Worm (Caenorhabditis elegans) whole organism, young adult: ENCODE data around the gene tig-2.
"Not testable (repeated sequence)": the region's sequence is repeated elsewhere in the genome, so short reads cannot be mapped to it uniquely, and the experiment has no call there.

Experiments used
- F39B2.1 ChIP-seq: fragments of 200-800 bp; sonication (Bioruptor generic); IDR thresholded peaks from 2 replicates; pipeline ENCODE4 v1.3.6; 2022; ENCODE audit warnings: missing genetic modification reagents, missing genetic modification characterization, missing compliant biosample characterization
- die-1 ChIP-seq: sonication (generic microtip); optimal IDR thresholded peaks from 2 replicates; lab custom pipeline; 2016; ENCODE audit warnings: missing genotype, mild to moderate bottlenecking, missing genetic modification characterization, missing compliant biosample characterization
- snpc-4 ChIP-seq, 5 experiments: fragments of 150-350 bp in 1 of 5; sonication (generic microtip) in 4 of 5; optimal IDR thresholded peaks; 2 replicates each; lab custom pipeline; 2014 to 2018; ENCODE audit warnings: missing genetic modification characterization in 5 of 5, missing biosample characterization in 3 of 5, antibody characterized with exemption in 2 of 5, mild to moderate bottlenecking in 2 of 5, missing compliant biosample characterization in 2 of 5, missing genotype in 2 of 5, moderate library complexity in 2 of 5, missing genetic modification reagents in 1 of 5
- sptf-2 ChIP-seq: fragments of 200-800 bp; sonication (Bioruptor generic); optimal IDR thresholded peaks from 2 replicates; lab custom pipeline; 2018; ENCODE audit warnings: mild to moderate bottlenecking, missing genetic modification characterization, missing compliant biosample characterization
- unc-62 ChIP-seq: fragments of 150-350 bp; optimal IDR thresholded peaks from 2 replicates; lab custom pipeline; 2014; ENCODE audit warnings: missing biosample characterization, missing genetic modification reagents, missing genetic modification characterization

DNA sequence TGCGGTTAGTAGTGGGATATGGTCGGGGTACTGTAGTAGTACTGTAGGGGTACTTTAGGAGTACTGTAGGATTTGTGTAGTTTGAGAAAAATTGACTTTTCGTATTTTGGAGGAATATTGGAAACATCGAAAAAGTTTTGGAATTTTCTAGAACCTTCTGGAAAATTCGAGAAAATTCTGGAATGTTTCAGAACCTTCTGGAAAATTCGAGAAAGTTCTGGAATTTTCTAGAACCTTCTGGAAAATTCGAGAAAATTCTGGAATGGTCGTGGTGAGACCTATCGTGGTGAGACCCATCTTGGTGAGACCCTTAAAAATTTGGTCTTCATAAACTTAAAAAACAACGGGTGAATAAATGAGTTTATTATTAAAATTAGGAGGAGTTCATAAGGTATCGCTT lies 37.6 kb upstream of the tig-2 start:
- not testable (repeated sequence) for TF ChIP-seq snpc-4 (GFP tag; optimal IDR thresholded peaks at IDR 0.05; lab: Kevin White, UChicago); snpc-4 (tag; optimal IDR thresholded peaks at IDR 0.05; lab: Kevin White, UChicago); F39B2.1 (GFP tag; lab: Robert Waterston, UW); unc-62 (GFP tag; lab: Kevin White, UChicago); die-1 (tag; lab: Kevin White, UChicago); sptf-2 (GFP tag; lab: Kevin White, UChicago)
